Fruit fly (Drosophila melanogaster): ENCODE data around the gene CG8668.

Gene CG8668

DNA sequence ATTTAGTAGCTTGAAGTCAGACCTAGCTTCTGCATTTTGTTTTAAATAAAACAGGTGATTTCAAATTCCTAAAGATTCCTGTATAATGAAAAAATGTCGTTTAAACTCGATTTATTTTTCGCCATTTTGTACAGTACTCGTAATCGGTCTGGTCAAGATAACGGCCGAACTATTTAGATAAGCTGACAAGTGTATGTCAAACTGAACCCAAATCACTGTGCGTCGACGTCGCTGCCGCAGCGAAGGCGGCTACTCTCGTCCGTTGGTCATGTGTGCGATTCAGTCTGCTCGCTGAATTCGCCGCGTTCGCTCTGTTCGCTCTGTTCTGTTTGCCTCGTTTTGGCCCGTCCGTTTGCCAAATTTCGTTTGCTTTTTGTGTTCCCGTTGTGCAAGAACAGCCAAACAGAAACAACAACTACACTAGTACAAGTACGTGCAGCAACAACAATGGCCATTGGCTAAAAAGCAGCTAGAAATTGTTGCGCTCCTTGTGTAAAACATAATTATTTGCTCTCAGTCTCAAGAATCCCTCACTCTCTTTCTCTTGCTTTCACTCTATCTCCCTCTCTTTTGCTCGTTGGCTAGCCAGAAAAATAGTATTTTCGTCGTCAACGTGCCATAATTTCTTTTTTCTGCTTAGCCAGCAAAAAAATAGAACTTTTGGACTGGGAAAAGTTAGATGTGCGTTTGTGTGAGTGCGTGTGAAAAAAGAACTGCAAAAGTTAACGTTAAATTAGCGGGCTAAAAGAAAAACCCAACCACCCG is 38.6 kb upstream of the CG8668 start:
- no peak for TF ChIP-seq ttk (optimal IDR thresholded peaks at IDR 0.05)
- no peak for TF ChIP-seq h (optimal IDR thresholded peaks at IDR 0.05)
- TF ChIP-seq insv (optimal IDR thresholded peaks at IDR 0.05): no peak
- TF ChIP-seq Sin3A (optimal IDR thresholded peaks at IDR 0.05): no peak
- TF ChIP-seq Myc (optimal IDR thresholded peaks at IDR 0.05): no peak
- TF ChIP-seq psq (optimal IDR thresholded peaks at IDR 0.05): no peak

DNA sequence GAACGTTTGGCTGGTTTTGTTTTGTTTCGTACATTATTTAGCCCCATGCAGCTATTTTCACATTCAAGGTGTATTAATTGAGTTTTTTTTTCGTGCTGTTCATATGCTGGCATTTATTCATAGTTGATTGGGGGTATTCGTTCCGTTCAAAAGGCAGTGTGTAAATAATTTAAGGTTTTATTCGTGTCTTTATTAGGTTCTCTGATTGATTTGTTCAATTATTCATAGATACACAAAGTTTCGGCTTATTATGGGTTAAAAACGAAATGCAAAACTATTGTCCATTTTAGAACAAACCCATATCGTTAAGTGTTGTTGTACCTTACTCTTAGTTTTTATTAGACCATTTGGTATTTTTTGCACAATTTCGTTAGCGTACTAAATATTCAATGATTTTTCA is 35.4 kb upstream of the CG8668 start:
- TF ChIP-seq ttk (optimal IDR thresholded peaks at IDR 0.05) (no peak), Sin3A (optimal IDR thresholded peaks at IDR 0.05) (no peak), Myc (optimal IDR thresholded peaks at IDR 0.05) (no peak), insv (optimal IDR thresholded peaks at IDR 0.05) (no peak), psq (optimal IDR thresholded peaks at IDR 0.05) (no peak), h (optimal IDR thresholded peaks at IDR 0.05) (no peak)

DNA sequence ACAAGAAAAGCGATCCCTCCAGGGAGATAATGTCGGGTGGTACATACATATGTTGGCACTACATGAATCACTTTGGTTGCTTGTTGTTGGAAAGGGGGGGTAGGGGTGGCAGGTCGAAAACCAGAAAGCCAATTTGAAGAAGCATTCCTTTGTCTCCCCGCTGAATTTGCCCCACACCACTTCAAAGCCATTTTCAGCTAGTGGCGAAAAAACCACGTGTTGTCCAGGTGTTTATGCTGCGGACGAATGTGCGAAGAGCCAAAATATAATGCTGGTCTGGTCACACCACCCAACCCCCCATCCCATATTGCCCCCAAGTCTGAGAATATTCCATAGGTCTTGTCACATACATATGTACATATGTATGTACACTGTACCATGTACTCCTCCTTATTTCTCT is 34.9 kb upstream of the CG8668 start:
- no peak for TF ChIP-seq h (optimal IDR thresholded peaks at IDR 0.05)
- TF ChIP-seq psq (optimal IDR thresholded peaks at IDR 0.05): no peak
- TF ChIP-seq insv (optimal IDR thresholded peaks at IDR 0.05): no peak
- no peak for TF ChIP-seq ttk (optimal IDR thresholded peaks at IDR 0.05)
- no peak for TF ChIP-seq Sin3A (optimal IDR thresholded peaks at IDR 0.05)
- TF ChIP-seq Myc (optimal IDR thresholded peaks at IDR 0.05): no peak

DNA sequence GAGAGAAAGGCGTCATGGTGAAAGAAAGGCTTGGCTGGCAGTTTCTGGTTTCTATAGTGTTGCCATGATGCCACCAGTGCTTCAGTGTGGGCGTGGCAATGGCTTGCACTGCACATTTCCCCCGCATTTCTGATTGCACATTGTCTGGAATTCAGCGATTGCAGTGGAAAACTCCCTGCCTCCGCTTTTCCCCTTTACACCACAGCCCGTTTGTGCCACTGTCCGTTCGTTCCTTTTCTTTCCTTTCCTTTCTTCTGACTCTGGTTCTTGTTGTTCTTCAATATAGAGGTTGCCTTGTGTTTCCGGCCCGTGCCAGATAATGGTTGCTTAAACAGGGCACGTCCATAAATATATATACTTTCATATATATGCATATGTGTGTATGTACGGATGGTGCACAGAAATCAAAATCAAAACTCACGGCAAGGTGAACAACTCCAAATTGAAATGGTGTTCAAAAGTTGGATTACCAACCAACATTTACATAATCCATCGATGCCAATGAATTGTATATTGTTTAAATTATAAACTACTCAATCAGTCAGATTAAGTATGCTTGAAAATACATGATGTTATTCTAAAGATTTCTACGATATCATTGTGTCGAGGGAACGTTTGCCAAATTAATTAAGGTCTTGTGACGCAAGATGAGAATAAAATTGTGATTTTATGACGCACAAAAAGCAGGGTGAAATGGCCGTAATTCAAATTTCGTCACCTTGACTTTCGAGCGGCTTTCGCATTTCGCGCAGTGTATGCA is 33.4 kb upstream of the CG8668 start:
- TF ChIP-seq Myc (optimal IDR thresholded peaks at IDR 0.05) (no peak), h (optimal IDR thresholded peaks at IDR 0.05) (no peak), insv (optimal IDR thresholded peaks at IDR 0.05) (no peak), Sin3A (optimal IDR thresholded peaks at IDR 0.05) (no peak), ttk (optimal IDR thresholded peaks at IDR 0.05) (no peak), psq (optimal IDR thresholded peaks at IDR 0.05) (no peak)

DNA sequence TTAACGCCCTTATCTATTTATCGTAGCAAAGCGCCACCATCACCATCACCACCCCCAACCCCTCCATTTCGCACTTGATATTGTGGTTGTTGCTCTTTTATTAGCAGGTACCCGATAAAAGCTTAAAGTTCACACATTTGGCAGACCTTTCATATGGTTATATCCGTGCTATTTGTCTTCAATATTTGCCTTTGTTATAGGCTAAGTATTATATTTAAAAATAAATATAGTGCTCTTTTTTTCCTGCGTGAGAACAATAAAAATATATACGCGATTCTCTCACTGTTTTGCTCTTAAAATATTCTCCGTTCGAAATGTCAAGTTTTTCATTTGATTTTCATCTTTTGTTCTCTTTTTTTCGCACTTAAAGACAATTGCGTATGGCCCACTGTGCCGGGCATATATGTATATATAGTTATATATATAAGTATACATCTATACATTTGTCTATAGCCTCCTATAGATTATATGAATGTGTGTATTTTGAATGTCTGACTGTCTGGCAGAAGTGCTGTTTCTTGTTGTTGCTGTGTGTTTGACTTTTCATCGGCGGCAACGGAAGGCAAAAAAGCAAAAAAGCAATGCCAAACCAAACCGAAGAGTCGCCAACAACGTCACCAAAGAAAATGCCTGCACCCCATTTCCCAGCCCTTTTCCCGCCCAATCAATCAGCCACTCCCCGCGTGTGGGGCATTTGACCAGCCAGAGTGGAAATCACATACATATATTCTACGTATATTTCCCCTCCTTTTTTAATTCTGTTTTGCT is 32.6 kb upstream of the CG8668 start:
- TF ChIP-seq Sin3A (optimal IDR thresholded peaks at IDR 0.05): no peak
- TF ChIP-seq Myc (optimal IDR thresholded peaks at IDR 0.05): no peak
- TF ChIP-seq insv (optimal IDR thresholded peaks at IDR 0.05): no peak
- TF ChIP-seq ttk (optimal IDR thresholded peaks at IDR 0.05): no peak
- no peak for TF ChIP-seq h (optimal IDR thresholded peaks at IDR 0.05)
- TF ChIP-seq psq (optimal IDR thresholded peaks at IDR 0.05): no peak

DNA sequence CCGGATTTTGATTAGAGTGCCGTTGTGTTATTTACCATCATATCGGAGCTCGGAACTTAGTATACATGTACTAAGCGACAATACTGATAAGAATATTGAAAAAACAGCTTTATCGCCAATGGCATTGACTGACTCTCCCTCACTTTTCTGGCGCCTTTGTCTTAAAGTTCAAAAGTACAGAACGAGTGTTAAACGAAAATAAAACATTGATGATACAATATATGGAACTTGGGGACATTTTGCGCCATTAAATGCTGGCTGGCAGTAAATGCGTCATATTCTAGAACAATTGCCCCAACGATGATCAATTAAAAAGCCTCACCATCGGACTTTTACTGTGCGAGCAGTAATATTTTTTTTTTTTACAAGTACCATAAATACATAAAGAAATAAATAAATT is 31.6 kb upstream of the CG8668 start:
- TF ChIP-seq ttk (optimal IDR thresholded peaks at IDR 0.05) (no peak), h (optimal IDR thresholded peaks at IDR 0.05) (no peak), Myc (optimal IDR thresholded peaks at IDR 0.05) (no peak)

DNA sequence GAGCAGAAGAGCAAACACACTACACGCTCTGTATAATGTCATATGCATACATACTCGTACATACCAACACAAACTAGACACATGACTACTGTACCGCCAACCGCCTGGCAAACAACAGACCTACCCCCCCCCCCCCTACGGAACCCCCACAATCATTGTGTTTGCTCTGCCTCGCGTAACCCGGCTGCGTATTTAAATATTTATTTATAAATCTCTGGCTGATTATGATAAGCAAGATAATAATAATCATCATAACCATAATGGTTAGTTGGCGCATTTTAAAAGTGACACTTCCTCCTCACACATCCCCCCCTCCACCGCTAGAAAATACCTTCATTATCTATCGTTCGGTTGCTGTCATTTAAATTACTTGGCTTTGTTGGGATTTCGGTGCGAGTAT is 29.3 kb upstream of the CG8668 start:
- TF ChIP-seq insv (optimal IDR thresholded peaks at IDR 0.05) (no peak), psq (optimal IDR thresholded peaks at IDR 0.05) (no peak), Myc (optimal IDR thresholded peaks at IDR 0.05) (no peak), Sin3A (optimal IDR thresholded peaks at IDR 0.05) (no peak), ttk (optimal IDR thresholded peaks at IDR 0.05) (no peak), h (optimal IDR thresholded peaks at IDR 0.05) (no peak)

DNA sequence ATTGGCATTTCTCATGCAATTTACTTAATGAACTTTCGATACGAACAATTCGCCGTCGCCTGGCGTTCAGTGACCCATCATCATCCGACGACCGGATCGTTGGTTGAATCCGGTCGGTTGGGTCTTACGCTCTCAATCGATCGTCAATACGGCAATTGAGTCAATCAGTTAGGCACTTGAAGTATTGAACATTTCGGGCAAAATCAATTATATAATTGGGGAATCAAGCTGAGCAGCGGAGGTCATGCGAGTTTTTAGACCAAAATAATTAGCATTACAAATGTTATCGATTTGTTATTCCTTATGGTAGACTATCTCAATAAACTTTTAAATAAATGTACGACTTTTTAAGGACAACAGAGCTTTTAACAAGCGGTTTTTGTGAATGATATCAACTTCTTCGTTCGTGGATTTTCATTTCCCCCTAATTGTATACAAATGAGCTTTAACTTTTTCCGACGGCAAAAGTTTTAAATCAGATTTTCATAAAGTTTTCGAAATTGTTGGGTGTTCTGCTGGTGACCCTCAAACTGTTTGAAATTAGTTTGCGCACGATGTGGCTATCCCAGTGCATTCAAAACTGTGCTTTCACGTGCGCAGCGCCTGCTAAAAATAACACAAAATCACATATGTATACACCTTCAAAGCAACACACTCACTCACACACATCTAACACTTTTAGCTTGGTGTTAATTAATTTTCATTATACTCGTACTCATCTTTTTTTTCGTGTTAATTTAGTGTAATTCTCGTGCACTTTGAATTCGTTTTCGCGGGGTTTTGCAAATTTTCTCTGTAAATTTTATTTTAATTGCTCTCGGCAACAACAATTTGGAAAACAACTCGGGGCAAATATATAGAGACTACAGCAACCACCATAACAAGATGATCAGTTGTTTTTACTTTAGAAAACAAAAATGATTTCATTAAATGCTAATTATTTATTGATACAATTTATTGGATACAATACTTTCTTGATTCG is 28.5 kb upstream of the CG8668 start:
- TF ChIP-seq Myc (optimal IDR thresholded peaks at IDR 0.05) (no peak), ttk (optimal IDR thresholded peaks at IDR 0.05) (no peak), Sin3A (optimal IDR thresholded peaks at IDR 0.05) (no peak), psq (optimal IDR thresholded peaks at IDR 0.05) (no peak), insv (optimal IDR thresholded peaks at IDR 0.05) (no peak)

DNA sequence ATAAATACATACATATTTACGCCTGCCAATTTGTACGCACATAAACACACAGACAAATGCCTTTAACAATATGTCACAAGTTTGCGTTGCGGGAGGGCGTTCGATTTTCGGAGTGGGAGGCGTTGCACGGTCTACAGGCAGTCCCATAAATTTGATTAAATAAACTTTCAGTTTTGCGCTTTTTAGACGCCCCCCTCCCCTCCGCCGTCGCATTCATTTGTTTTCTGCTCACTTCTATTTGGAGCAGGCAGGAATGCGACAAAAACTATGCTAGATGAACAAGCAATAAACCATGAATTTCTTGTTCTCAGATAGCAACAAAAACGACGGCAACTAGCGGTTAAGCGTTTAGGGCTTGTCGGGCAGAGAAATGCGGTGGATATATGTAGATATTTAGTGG is 27.8 kb upstream of the CG8668 start:
- no peak for TF ChIP-seq Myc (optimal IDR thresholded peaks at IDR 0.05)
- TF ChIP-seq h (optimal IDR thresholded peaks at IDR 0.05): no peak

DNA sequence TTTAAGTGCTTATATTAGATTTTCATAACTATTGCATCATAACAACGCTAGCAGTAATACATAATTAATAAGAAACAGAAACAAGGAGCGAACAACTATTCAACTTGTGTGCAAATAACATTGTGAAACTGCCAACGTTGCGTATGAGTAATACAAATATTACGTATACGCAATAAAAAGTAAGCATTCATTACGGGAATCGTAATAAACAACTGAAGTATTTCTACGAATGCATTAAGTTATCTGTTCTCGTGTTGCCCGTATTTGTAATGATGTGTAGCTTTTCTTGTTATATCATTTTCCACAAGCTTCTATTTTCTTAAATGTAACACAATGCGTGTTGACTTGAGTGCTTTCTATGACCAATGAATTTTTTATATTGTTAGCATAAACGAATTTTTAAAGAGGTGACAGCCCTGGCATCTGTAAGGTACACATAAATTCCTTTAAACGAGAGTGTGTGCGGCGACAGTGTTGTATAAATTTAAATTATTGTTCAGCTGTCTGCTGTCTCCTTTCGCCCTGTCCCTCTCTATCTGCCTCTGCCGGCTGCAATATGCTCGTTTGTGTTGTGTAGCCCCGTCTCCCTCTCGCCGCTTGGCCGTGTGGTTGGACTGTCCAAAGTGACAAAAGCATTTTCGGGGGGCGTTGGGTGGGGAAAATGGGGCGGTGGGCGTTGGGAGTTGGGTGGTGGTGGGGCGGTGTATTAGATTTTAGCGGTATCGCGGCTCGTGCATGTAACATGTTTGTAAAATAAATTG is 27.0 kb upstream of the CG8668 start:
- TF ChIP-seq ttk (optimal IDR thresholded peaks at IDR 0.05) (no peak), Myc (optimal IDR thresholded peaks at IDR 0.05) (no peak), Sin3A (optimal IDR thresholded peaks at IDR 0.05) (no peak), insv (optimal IDR thresholded peaks at IDR 0.05) (no peak), h (optimal IDR thresholded peaks at IDR 0.05) (no peak), psq (optimal IDR thresholded peaks at IDR 0.05) (no peak)
